Worm (Caenorhabditis elegans) whole organism, mixed stage, embryonic: Measurements from ENCODE around the gene Y54G2A.15.
"Not testable (repeated sequence)": the region's sequence is repeated elsewhere in the genome, so short reads cannot be mapped to it uniquely, and the experiment has no call there.

ENCODE experiments used
- M03D4.4 ChIP-seq: sonication (generic microtip); optimal IDR thresholded peaks from 2 replicates; lab custom pipeline; 2017; ENCODE audit warnings: mild to moderate bottlenecking, missing genetic modification characterization, missing compliant biosample characterization
- bed-3 ChIP-seq: fragments of 200-800 bp; sonication (Bioruptor generic); optimal IDR thresholded peaks from 3 replicates; lab custom pipeline; 2018; ENCODE audit warnings: mild to moderate bottlenecking, missing genetic modification characterization, moderate library complexity, missing compliant biosample characterization
- blmp-1 ChIP-seq: fragments of 150-350 bp; optimal IDR thresholded peaks from 2 replicates; lab custom pipeline; 2014; ENCODE audit warnings: missing biosample characterization, missing genetic modification characterization
- ceh-39 ChIP-seq: fragments of 150-350 bp; optimal IDR thresholded peaks from 2 replicates; lab custom pipeline; 2014; ENCODE audit warnings: missing biosample characterization, missing genetic modification characterization
- ceh-43 ChIP-seq: fragments of 200-800 bp; sonication (Bioruptor generic); optimal IDR thresholded peaks from 2 replicates; lab custom pipeline; 2018; ENCODE audit warnings: mild to moderate bottlenecking, missing genetic modification characterization, moderate library complexity, missing compliant biosample characterization
- ceh-83 ChIP-seq: fragments of 200-800 bp; sonication (Bioruptor generic); optimal IDR thresholded peaks from 2 replicates; lab custom pipeline; 2018; ENCODE audit warnings: mild to moderate bottlenecking, missing genetic modification characterization, missing compliant biosample characterization
- cnd-1 ChIP-seq: fragments of 200-800 bp; sonication (Bioruptor generic); optimal IDR thresholded peaks from 2 replicates; lab custom pipeline; 2018; ENCODE audit warnings: mild to moderate bottlenecking, missing genetic modification characterization, missing compliant biosample characterization
- drap-1 ChIP-seq: fragments of 200-800 bp; sonication (Bioruptor generic); optimal IDR thresholded peaks from 3 replicates; lab custom pipeline; 2018; ENCODE audit warnings: mild to moderate bottlenecking, missing genetic modification characterization, missing compliant biosample characterization
- elt-1 ChIP-seq: sonication (generic microtip); optimal IDR thresholded peaks from 2 replicates; lab custom pipeline; 2017; ENCODE audit warnings: missing genetic modification characterization, mild to moderate bottlenecking, missing compliant biosample characterization, antibody characterized with exemption, moderate library complexity, borderline replicate concordance; ENCODE audit not compliant: insufficient read depth
- elt-3 ChIP-seq: fragments of 150-350 bp; optimal IDR thresholded peaks from 2 replicates; lab custom pipeline; 2014; ENCODE audit warnings: missing biosample characterization, missing genetic modification characterization
- flh-1 ChIP-seq: fragments of 200-800 bp; sonication (Bioruptor generic); optimal IDR thresholded peaks from 2 replicates; lab custom pipeline; 2018; ENCODE audit warnings: mild to moderate bottlenecking, missing genetic modification characterization, moderate library complexity, missing compliant biosample characterization
- ham-2 ChIP-seq: fragments of 200-800 bp; sonication (Bioruptor generic); optimal IDR thresholded peaks from 2 replicates; lab custom pipeline; 2018; ENCODE audit warnings: mild to moderate bottlenecking, missing genetic modification characterization, missing compliant biosample characterization
- hlh-1 ChIP-seq: fragments of 150-350 bp; optimal IDR thresholded peaks from 2 replicates; lab custom pipeline; 2014; ENCODE audit warnings: missing biosample characterization, missing genetic modification reagents, missing genetic modification characterization
- lin-13 ChIP-seq: fragments of 150-350 bp; optimal IDR thresholded peaks from 2 replicates; lab custom pipeline; 2014; ENCODE audit warnings: missing biosample characterization, missing genetic modification characterization
- lin-32 ChIP-seq: fragments of 200-800 bp; sonication (Bioruptor generic); optimal IDR thresholded peaks from 2 replicates; lab custom pipeline; 2018; ENCODE audit warnings: mild to moderate bottlenecking, missing genetic modification characterization, missing compliant biosample characterization
- mab-5 ChIP-seq: fragments of 150-350 bp; optimal IDR thresholded peaks from 2 replicates; lab custom pipeline; 2014; ENCODE audit warnings: missing biosample characterization, missing genetic modification characterization
- mep-1 ChIP-seq: fragments of 150-350 bp; optimal IDR thresholded peaks from 2 replicates; lab custom pipeline; 2017; ENCODE audit warnings: missing biosample characterization, missing genetic modification reagents, missing genetic modification characterization, inconsistent platforms
- mls-2 ChIP-seq: sonication (generic microtip); optimal IDR thresholded peaks from 2 replicates; lab custom pipeline; 2016; ENCODE audit warnings: mild to moderate bottlenecking, missing genetic modification characterization, moderate library complexity, missing compliant biosample characterization
- nhr-12 ChIP-seq: fragments of 150-350 bp; optimal IDR thresholded peaks from 2 replicates; lab custom pipeline; 2014; ENCODE audit warnings: missing biosample characterization, missing genetic modification characterization
- nhr-2 ChIP-seq: fragments of 150-350 bp; optimal IDR thresholded peaks from 2 replicates; lab custom pipeline; 2014; ENCODE audit warnings: missing biosample characterization, missing genetic modification characterization
- nhr-237 ChIP-seq: fragments of 150-350 bp; optimal IDR thresholded peaks from 2 replicates; lab custom pipeline; 2014; ENCODE audit warnings: missing biosample characterization, missing genetic modification characterization
- nhr-28 ChIP-seq: fragments of 150-350 bp; optimal IDR thresholded peaks from 2 replicates; lab custom pipeline; 2014; ENCODE audit warnings: missing biosample characterization, missing genetic modification characterization
- pha-4 ChIP-seq: fragments of 150-350 bp; optimal IDR thresholded peaks from 2 replicates; lab custom pipeline; 2018; ENCODE audit warnings: missing biosample characterization, missing genetic modification reagents, missing genetic modification characterization
- sem-2 ChIP-seq: fragments of 200-800 bp; sonication (Bioruptor generic); optimal IDR thresholded peaks from 2 replicates; lab custom pipeline; 2018; ENCODE audit warnings: mild to moderate bottlenecking, missing genetic modification characterization, missing compliant biosample characterization
- sptf-1 ChIP-seq: sonication (generic microtip); optimal IDR thresholded peaks from 2 replicates; lab custom pipeline; 2017; ENCODE audit warnings: mild to moderate bottlenecking, missing genetic modification characterization, moderate library complexity, missing compliant biosample characterization
- tbx-8 ChIP-seq: fragments of 200-800 bp; sonication (Bioruptor generic); optimal IDR thresholded peaks from 2 replicates; lab custom pipeline; 2018; ENCODE audit warnings: mild to moderate bottlenecking, missing genetic modification characterization, moderate library complexity, missing compliant biosample characterization
- unc-120 ChIP-seq: sonication (generic microtip); optimal IDR thresholded peaks from 2 replicates; lab custom pipeline; 2017; ENCODE audit warnings: missing genetic modification characterization, missing compliant biosample characterization; ENCODE audit not compliant: poor library complexity, severe bottlenecking
- unc-39 ChIP-seq: fragments of 150-350 bp; optimal IDR thresholded peaks from 2 replicates; lab custom pipeline; 2014; ENCODE audit warnings: missing biosample characterization, missing genetic modification characterization
- unc-62 ChIP-seq: fragments of 150-350 bp; optimal IDR thresholded peaks from 2 replicates; lab custom pipeline; 2014; ENCODE audit warnings: missing biosample characterization, missing genetic modification reagents, missing genetic modification characterization
- zip-8 ChIP-seq: fragments of 150-350 bp; optimal IDR thresholded peaks from 2 replicates; lab custom pipeline; 2014; ENCODE audit warnings: missing biosample characterization, missing genetic modification characterization
- ztf-11 ChIP-seq: fragments of 150-350 bp; optimal IDR thresholded peaks from 2 replicates; lab custom pipeline; 2014; ENCODE audit warnings: missing biosample characterization, missing genetic modification characterization

Y54G2A.15 gene

DNA sequence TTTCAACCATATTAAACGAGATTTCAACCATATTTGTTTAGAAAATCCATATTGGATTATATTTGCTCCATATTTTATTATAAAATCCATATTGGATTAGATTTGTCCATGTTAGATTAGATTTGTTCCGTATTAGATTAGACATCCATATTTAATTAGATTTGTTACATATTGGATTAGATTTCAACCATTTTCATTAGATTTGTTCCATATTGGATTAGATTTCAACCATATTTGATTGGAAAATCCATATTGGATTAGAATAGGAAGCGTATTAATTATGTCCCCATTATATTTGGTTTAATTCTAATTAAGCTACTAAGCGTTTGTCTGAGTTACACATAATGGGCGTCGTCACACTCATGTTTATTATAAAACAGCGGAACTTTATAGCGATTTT, 42.2 kb downstream of the Y54G2A.15 start, which contains the start of gene Y54G2A.44:
TSS of gene Y54G2A.44 (plus strand) at position 301 of the 400 bp plus-strand sequence.
- TF ChIP-seq sptf-1; mep-1; unc-39 (tag; lab: Kevin White, UChicago): not testable (repeated sequence)

- no peak for TF ChIP-seq ham-2
- TF ChIP-seq sptf-1 = peak; percentile 29
- TF ChIP-seq drap-1 = peak; percentile 18
- TF ChIP-seq lin-32 (GFP tag; lab: Kevin White, UChicago) = no peak
- peak; percentile 24 for TF ChIP-seq unc-120 (tag; lab: Kevin White, UChicago)
- peak; percentile 38 for TF ChIP-seq ceh-83 (GFP tag; lab: Kevin White, UChicago)
- peak; percentile 13 for TF ChIP-seq bed-3 (GFP tag; lab: Kevin White, UChicago)
- peak; percentile 33 for TF ChIP-seq cnd-1
- TF ChIP-seq, all 35 proteins: peak for 6
Measured at ce11 chrIV:2801004-2801403, 42.8 kb downstream of the Y54G2A.15 start.

DNA sequence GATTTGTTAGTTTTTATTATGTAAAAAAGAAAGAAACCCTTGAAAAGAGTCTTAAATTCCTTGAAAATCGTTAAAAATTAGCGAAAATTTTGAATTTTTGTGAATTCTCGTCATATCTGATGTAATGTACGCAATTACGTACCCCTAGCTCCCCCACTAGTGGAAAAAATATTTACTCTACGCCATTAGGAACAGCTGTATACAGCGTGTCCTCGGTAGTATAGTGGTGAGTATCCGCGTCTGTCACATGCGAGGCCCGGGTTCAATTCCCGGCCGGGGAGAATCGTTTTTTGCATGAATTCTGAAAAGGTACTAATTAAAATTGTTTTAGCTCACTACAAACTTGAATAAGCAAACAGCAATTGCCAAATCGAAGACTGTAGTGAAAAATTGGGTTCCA, 43.9 kb downstream of the Y54G2A.15 start:
- TF ChIP-seq hlh-1 (tag; lab: Kevin White, UChicago) (no peak), bed-3 (GFP tag; lab: Kevin White, UChicago) (no peak), M03D4.4 (no peak), blmp-1 (tag; lab: Kevin White, UChicago) (no peak), lin-13 (tag; lab: Kevin White, UChicago) (no peak), sem-2 (GFP tag; lab: Kevin White, UChicago) (no peak), unc-39 (tag; lab: Kevin White, UChicago) (no peak), tbx-8 (no peak), lin-32 (GFP tag; lab: Kevin White, UChicago) (no peak), ham-2 (no peak), ceh-39 (tag; lab: Kevin White, UChicago) (no peak), pha-4 (tag; lab: Kevin White, UChicago) (no peak), mls-2 (tag; lab: Kevin White, UChicago) (no peak), nhr-237 (no peak), mab-5 (no peak), elt-3 (tag; lab: Kevin White, UChicago) (no peak), drap-1 (no peak), sptf-1 (no peak), unc-62 (GFP tag; lab: Kevin White, UChicago) (no peak)

DNA sequence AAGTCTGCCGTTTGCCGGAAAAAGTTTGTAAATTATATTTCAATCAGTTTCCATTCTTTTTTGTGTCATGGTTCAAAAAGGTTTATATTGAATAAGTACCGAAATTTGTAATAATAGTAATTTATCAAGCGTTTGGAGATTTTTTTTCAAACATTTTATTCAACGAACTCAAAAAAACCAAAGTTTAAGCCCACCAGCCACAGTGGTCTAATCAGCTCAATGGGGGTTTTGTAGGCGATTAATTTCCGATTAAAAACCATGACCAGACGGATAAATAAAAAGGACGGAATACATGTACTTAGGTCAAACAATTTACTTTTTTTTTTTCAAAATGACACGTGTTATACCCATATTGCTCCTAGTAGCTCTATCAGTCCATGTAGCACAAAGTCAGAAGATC, 44.4 kb downstream of the Y54G2A.15 start, which contains the start of gene Y54G2A.10:
TSS of gene Y54G2A.10 (plus strand) at position 301 of the 400 bp plus-strand sequence.
- TF ChIP-seq lin-13 (tag; lab: Kevin White, UChicago) (no peak), ceh-83 (GFP tag; lab: Kevin White, UChicago) (no peak), nhr-28 (tag; lab: Kevin White, UChicago) (no peak)

DNA sequence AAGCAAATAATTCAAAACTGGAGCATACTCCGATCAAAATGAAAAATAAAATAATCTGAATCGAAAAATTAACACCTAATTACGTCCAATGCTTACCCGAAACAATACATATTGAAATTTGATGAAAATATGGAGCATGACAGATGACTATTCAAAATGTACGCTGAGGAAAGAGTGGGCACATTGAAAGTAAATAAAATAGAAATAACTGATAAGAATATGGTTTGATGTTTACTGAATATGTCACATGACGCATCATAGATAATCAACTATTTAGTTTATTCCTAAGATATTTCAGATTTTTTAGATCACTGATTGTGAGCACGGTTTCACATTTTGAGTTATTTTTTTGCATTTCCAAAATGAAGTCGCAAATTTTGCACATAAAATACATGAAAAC, 45.4 kb downstream of the Y54G2A.15 start, which contains the start of gene Y54G2A.52:
TSS of gene Y54G2A.52 (minus strand) at position 348 of the 400 bp plus-strand sequence.
- TF ChIP-seq lin-32 (GFP tag; lab: Kevin White, UChicago) (no peak), nhr-12 (no peak), unc-120 (tag; lab: Kevin White, UChicago) (no peak), ceh-39 (tag; lab: Kevin White, UChicago) (no peak), lin-13 (tag; lab: Kevin White, UChicago) (no peak), cnd-1 (no peak), bed-3 (GFP tag; lab: Kevin White, UChicago) (no peak), sem-2 (GFP tag; lab: Kevin White, UChicago) (no peak), ham-2 (no peak), nhr-2 (tag; lab: Kevin White, UChicago) (no peak), unc-62 (GFP tag; lab: Kevin White, UChicago) (no peak), drap-1 (no peak), ztf-11 (tag; lab: Kevin White, UChicago) (no peak), zip-8 (tag; lab: Kevin White, UChicago) (no peak), mep-1 (no peak)

- TF ChIP-seq ham-2 = no peak
- no peak for TF ChIP-seq ceh-43 (GFP tag; lab: Kevin White, UChicago)
- no peak for TF ChIP-seq flh-1 (GFP tag; lab: Kevin White, UChicago)
- no peak for TF ChIP-seq ceh-39 (tag; lab: Kevin White, UChicago)
- no peak for TF ChIP-seq nhr-12
- no peak for TF ChIP-seq unc-39 (tag; lab: Kevin White, UChicago)
- no peak for TF ChIP-seq hlh-1 (tag; lab: Kevin White, UChicago)
- no peak for TF ChIP-seq cnd-1
- TF ChIP-seq M03D4.4 = no peak
- no peak for TF ChIP-seq unc-62 (GFP tag; lab: Kevin White, UChicago)
- no peak for TF ChIP-seq ceh-83 (GFP tag; lab: Kevin White, UChicago)
- no peak for TF ChIP-seq pha-4 (tag; lab: Kevin White, UChicago)
- no peak for TF ChIP-seq nhr-28 (tag; lab: Kevin White, UChicago)
- no peak for TF ChIP-seq sptf-1
- TF ChIP-seq mab-5 = no peak
- no peak for TF ChIP-seq mep-1
- no peak for TF ChIP-seq elt-1
- no peak for TF ChIP-seq nhr-2 (tag; lab: Kevin White, UChicago)
- TF ChIP-seq mls-2 (tag; lab: Kevin White, UChicago) = no peak
- TF ChIP-seq drap-1 = no peak
- TF ChIP-seq, all 35 proteins: peak for 0
Measured at ce11 chrIV:2793956-2794355, 49.8 kb downstream of the Y54G2A.15 start.
